Worm (Caenorhabditis elegans) whole organism, L4 larva: ENCODE measurements around the gene exp-2.

Experiments
- F37D6.2 ChIP-seq: sonication (generic microtip); optimal IDR thresholded peaks from 2 replicates; lab custom pipeline; 2016; ENCODE audit warnings: mild to moderate bottlenecking, missing genetic modification characterization, missing compliant biosample characterization
- F44E2.7 ChIP-seq: fragments of 200-800 bp; sonication (Bioruptor generic); IDR thresholded peaks from 2 replicates; pipeline ENCODE4 v2.1.2; 2022; ENCODE audit warnings: missing genetic modification characterization, missing compliant biosample characterization
- F49E8.2 ChIP-seq: sonication (generic microtip); optimal IDR thresholded peaks from 2 replicates; lab custom pipeline; 2016; ENCODE audit warnings: missing compliant biosample characterization, mild to moderate bottlenecking, missing genetic modification characterization, borderline replicate concordance
- R02D3.7 ChIP-seq: fragments of 150-350 bp; sonication (generic microtip); optimal IDR thresholded peaks from 3 replicates; lab custom pipeline; 2014; ENCODE audit warnings: missing biosample characterization, missing genetic modification characterization
- T20F7.1 ChIP-seq: fragments of 200-800 bp; sonication (Bioruptor generic); optimal IDR thresholded peaks from 2 replicates; lab custom pipeline; 2018; ENCODE audit warnings: mild to moderate bottlenecking, missing genetic modification characterization, missing compliant biosample characterization
- T26A8.4 ChIP-seq: fragments of 200-800 bp; sonication (Bioruptor generic); IDR thresholded peaks from 2 replicates; pipeline ENCODE4 v1.3.6; 2022; ENCODE audit warnings: missing genetic modification characterization, missing compliant biosample characterization
- ZK337.2 ChIP-seq: fragments of 200-800 bp; sonication (Bioruptor generic); IDR thresholded peaks from 2 replicates; pipeline ENCODE4 v1.3.6; 2022; ENCODE audit warnings: missing genetic modification reagents, missing genetic modification characterization, missing compliant biosample characterization
- aha-1 ChIP-seq: fragments of 150-350 bp; peaks from one replicate; lab custom pipeline; 2014; ENCODE audit warnings: missing biosample characterization, missing genetic modification characterization
- aly-2 ChIP-seq: sonication (generic microtip); optimal IDR thresholded peaks from 2 replicates; lab custom pipeline; 2018; ENCODE audit warnings: missing biosample characterization, missing genetic modification characterization
- ama-1 ChIP-seq: fragments of 150-350 bp; optimal IDR thresholded peaks from 2 replicates; lab custom pipeline; 2014; ENCODE audit warnings: inconsistent platforms, mixed read lengths
- attf-4 ChIP-seq: sonication (generic microtip); optimal IDR thresholded peaks from 3 replicates; lab custom pipeline; 2017; ENCODE audit warnings: missing biosample characterization, missing genetic modification characterization
- ceh-20 ChIP-seq: fragments of 200-800 bp; sonication (Bioruptor generic); IDR thresholded peaks from 2 replicates; pipeline ENCODE4 v1.3.6; 2022; ENCODE audit warnings: missing genetic modification reagents, missing genetic modification characterization, missing compliant biosample characterization
- ceh-44 ChIP-seq: fragments of 200-800 bp; sonication (Bioruptor generic); IDR thresholded peaks from 2 replicates; pipeline ENCODE4 v1.3.6; 2022; ENCODE audit warnings: missing genetic modification reagents, missing genetic modification characterization, missing compliant biosample characterization
- ceh-62 ChIP-seq: sonication (generic microtip); optimal IDR thresholded peaks from 2 replicates; lab custom pipeline; 2017; ENCODE audit warnings: missing biosample characterization, missing genetic modification characterization
- cey-2 ChIP-seq: sonication (generic microtip); optimal IDR thresholded peaks from 3 replicates; lab custom pipeline; 2017; ENCODE audit warnings: missing genetic modification characterization, mild to moderate bottlenecking, missing compliant biosample characterization, antibody characterized with exemption, borderline replicate concordance; ENCODE audit not compliant: insufficient read depth
- ctbp-1 ChIP-seq: fragments of 200-800 bp; sonication (Bioruptor generic); IDR thresholded peaks from 2 replicates; pipeline ENCODE4 v1.3.6; 2022; ENCODE audit warnings: missing genetic modification reagents, missing genetic modification characterization, missing compliant biosample characterization
- daf-16 ChIP-seq, 3 experiments: sonication (generic microtip); optimal IDR thresholded peaks; 2 replicates each; lab custom pipeline; 2016 to 2017; ENCODE audit warnings: missing genetic modification characterization in 3 of 3, missing genetic modification reagents in 3 of 3, mild to moderate bottlenecking in 2 of 3, missing compliant biosample characterization in 2 of 3, missing biosample characterization in 1 of 3, moderate library complexity in 1 of 3
- dmd-6 ChIP-seq: fragments of 200-800 bp; sonication (Bioruptor generic); IDR thresholded peaks from 2 replicates; pipeline ENCODE4 v1.3.6; 2022; ENCODE audit warnings: missing genetic modification reagents, missing genetic modification characterization, missing compliant biosample characterization
- dmd-8 ChIP-seq: fragments of 200-800 bp; sonication (Bioruptor generic); IDR thresholded peaks from 2 replicates; pipeline ENCODE4 v1.3.6; 2022; ENCODE audit warnings: missing genetic modification characterization, missing compliant biosample characterization
- dpl-1 ChIP-seq: fragments of 150-350 bp; optimal IDR thresholded peaks from 2 replicates; lab custom pipeline; 2014; ENCODE audit warnings: missing biosample characterization, missing genetic modification reagents, missing genetic modification characterization
- duxl-1 ChIP-seq: sonication (generic microtip); optimal IDR thresholded peaks from 2 replicates; lab custom pipeline; 2016; ENCODE audit warnings: mild to moderate bottlenecking, missing genetic modification characterization, moderate library complexity, missing compliant biosample characterization; ENCODE audit not compliant: poor library complexity
- egl-43 ChIP-seq: fragments of 200-800 bp; sonication (Bioruptor generic); IDR thresholded peaks from 2 replicates; pipeline ENCODE4 v1.3.6; 2022; ENCODE audit warnings: missing genetic modification reagents, missing genetic modification characterization, missing compliant biosample characterization
- hif-1 ChIP-seq, 2 experiments: sonication (generic microtip); optimal IDR thresholded peaks; 2 replicates each; lab custom pipeline; 2016 to 2017; ENCODE audit warnings: missing compliant biosample characterization in 2 of 2, missing genetic modification characterization in 2 of 2, missing genetic modification reagents in 2 of 2, missing genotype in 2 of 2, mild to moderate bottlenecking in 1 of 2
- hlh-30 ChIP-seq: sonication (generic microtip); optimal IDR thresholded peaks from 2 replicates; lab custom pipeline; 2017; ENCODE audit warnings: antibody characterized with exemption, mild to moderate bottlenecking, missing genetic modification characterization, missing compliant biosample characterization; ENCODE audit not compliant: insufficient read depth
- jun-1 ChIP-seq: fragments of 150-350 bp; optimal IDR thresholded peaks from 2 replicates; lab custom pipeline; 2014; ENCODE audit warnings: missing biosample characterization, missing genetic modification reagents, missing genetic modification characterization
- lin-1 ChIP-seq: fragments of 200-800 bp; sonication (Bioruptor generic); IDR thresholded peaks from 2 replicates; pipeline ENCODE4 v1.3.6; 2022; ENCODE audit warnings: missing genetic modification reagents, missing genetic modification characterization, missing compliant biosample characterization
- lin-13 ChIP-seq: fragments of 150-350 bp; optimal IDR thresholded peaks from 2 replicates; lab custom pipeline; 2014; ENCODE audit warnings: missing biosample characterization, missing genetic modification reagents, missing genetic modification characterization
- lin-29 ChIP-seq: fragments of 200-800 bp; sonication (Bioruptor generic); IDR thresholded peaks from 2 replicates; pipeline ENCODE4 v1.3.6; 2022; ENCODE audit warnings: missing genetic modification reagents, missing genetic modification characterization, missing compliant biosample characterization
- lin-38 ChIP-seq: fragments of 200-800 bp; sonication (Bioruptor generic); IDR thresholded peaks from 2 replicates; pipeline ENCODE4 v1.3.6; 2022; ENCODE audit warnings: missing genetic modification reagents, missing genetic modification characterization, missing compliant biosample characterization
- lin-39 ChIP-seq: fragments of 150-350 bp; optimal IDR thresholded peaks from 2 replicates; lab custom pipeline; 2014; ENCODE audit warnings: missing biosample characterization, missing genetic modification reagents, missing genetic modification characterization
- lir-3 ChIP-seq: sonication (generic microtip); optimal IDR thresholded peaks from 2 replicates; lab custom pipeline; 2016; ENCODE audit warnings: mild to moderate bottlenecking, missing genetic modification characterization, missing compliant biosample characterization
- madf-9 ChIP-seq: fragments of 200-800 bp; sonication (Bioruptor generic); conservative IDR thresholded peaks from 2 replicates; pipeline ENCODE4 v1.3.6; 2022; ENCODE audit warnings: missing genetic modification reagents, missing genetic modification characterization, missing compliant biosample characterization
- mdl-1 ChIP-seq, 2 experiments: fragments of 150-350 bp in 1 of 2; sonication (generic microtip) in 1 of 2; optimal IDR thresholded peaks; 2 replicates each; lab custom pipeline; 2014 to 2017; ENCODE audit warnings: missing biosample characterization in 2 of 2, missing genetic modification characterization in 2 of 2
- nhr-10 ChIP-seq: fragments of 150-350 bp; optimal IDR thresholded peaks from 2 replicates; lab custom pipeline; 2014; ENCODE audit warnings: missing biosample characterization, missing genetic modification characterization
- nhr-102 ChIP-seq: sonication (generic microtip); optimal IDR thresholded peaks from 2 replicates; lab custom pipeline; 2016; ENCODE audit warnings: mild to moderate bottlenecking, missing genetic modification characterization, moderate library complexity, missing compliant biosample characterization
- nhr-111 ChIP-seq: fragments of 200-800 bp; sonication (Bioruptor generic); optimal IDR thresholded peaks from 2 replicates; lab custom pipeline; 2018; ENCODE audit warnings: mild to moderate bottlenecking, missing genetic modification characterization, missing compliant biosample characterization
- nhr-28 ChIP-seq: fragments of 150-350 bp; optimal IDR thresholded peaks from 2 replicates; lab custom pipeline; 2014; ENCODE audit warnings: missing biosample characterization, missing genetic modification characterization
- nhr-42 ChIP-seq: fragments of 200-800 bp; sonication (Bioruptor generic); IDR thresholded peaks from 2 replicates; pipeline ENCODE4 v1.3.6; 2022; ENCODE audit warnings: missing genetic modification characterization, missing compliant biosample characterization
- nhr-48 ChIP-seq: sonication (generic microtip); optimal IDR thresholded peaks from 2 replicates; lab custom pipeline; 2016; ENCODE audit warnings: mild to moderate bottlenecking, missing genetic modification characterization, missing compliant biosample characterization
- nhr-77 ChIP-seq: fragments of 150-350 bp; optimal IDR thresholded peaks from 2 replicates; lab custom pipeline; 2014; ENCODE audit warnings: missing biosample characterization, missing genetic modification characterization
- sdz-12 ChIP-seq: fragments of 200-800 bp; sonication (Bioruptor generic); optimal IDR thresholded peaks from 2 replicates; lab custom pipeline; 2018; ENCODE audit warnings: mild to moderate bottlenecking, missing genetic modification characterization, missing compliant biosample characterization
- set-16 ChIP-seq: fragments of 200-800 bp; sonication (Bioruptor generic); IDR thresholded peaks from 2 replicates; pipeline ENCODE4 v1.3.6; 2022; ENCODE audit warnings: missing genetic modification reagents, missing genetic modification characterization, missing compliant biosample characterization
- snpc-1.2 ChIP-seq: fragments of 200-800 bp; sonication (Bioruptor generic); IDR thresholded peaks from 2 replicates; pipeline ENCODE4 v1.3.6; 2022; ENCODE audit warnings: missing genetic modification reagents, missing genetic modification characterization, missing compliant biosample characterization
- spr-1 ChIP-seq: sonication (generic microtip); optimal IDR thresholded peaks from 2 replicates; lab custom pipeline; 2016; ENCODE audit warnings: mild to moderate bottlenecking, missing genetic modification characterization, missing compliant biosample characterization
- tag-97 ChIP-seq: fragments of 200-800 bp; sonication (Bioruptor generic); IDR thresholded peaks from 2 replicates; pipeline ENCODE4 v1.3.6; 2022; ENCODE audit warnings: missing genetic modification characterization, missing compliant biosample characterization
- tra-1 ChIP-seq: fragments of 200-800 bp; sonication (Bioruptor generic); IDR thresholded peaks from 2 replicates; pipeline ENCODE4 v1.3.6; 2022; ENCODE audit warnings: missing genetic modification reagents, missing genetic modification characterization, missing compliant biosample characterization
- unc-62 ChIP-seq, 3 experiments: fragments of 150-350 bp in 1 of 3; sonication (generic microtip); optimal IDR thresholded peaks in 2 of 3; peaks in 1 of 3; 1 replicate in 1 of 3; 2 replicates in 2 of 3; lab custom pipeline; 2014 to 2017; ENCODE audit warnings: missing biosample characterization in 3 of 3, missing genetic modification characterization in 3 of 3, missing genetic modification reagents in 3 of 3, missing genotype in 1 of 3
- zag-1 ChIP-seq: fragments of 150-350 bp; optimal IDR thresholded peaks from 2 replicates; lab custom pipeline; 2014; ENCODE audit warnings: missing biosample characterization, missing genetic modification characterization
- zip-2 ChIP-seq: fragments of 150-350 bp; optimal IDR thresholded peaks from 2 replicates; lab custom pipeline; 2014; ENCODE audit warnings: missing biosample characterization, missing genetic modification characterization
- ztf-11 ChIP-seq: fragments of 150-350 bp; optimal IDR thresholded peaks from 2 replicates; lab custom pipeline; 2014; ENCODE audit warnings: missing biosample characterization, missing genetic modification characterization

The exp-2 gene

ce11 chrV:6100492-6101004, 30.7 kb upstream of the exp-2 start, which contains the start of gene crt-1 (continued):
- TF ChIP-seq nhr-111 (GFP tag; lab: Kevin White, UChicago) (no peak), jun-1 (tag; lab: Kevin White, UChicago) (peak; percentile 64), zip-2 (tag; lab: Kevin White, UChicago) (no peak), lir-3 (peak; percentile 20), lin-29 (GFP tag; lab: Robert Waterston, UW) (peak; percentile 60; the same call in 1 of the 2 replicates), cey-2 (tag; lab: Kevin White, UChicago) (no peak), aly-2 (tag; lab: Kevin White, UChicago) (no peak), T20F7.1 (GFP tag; lab: Kevin White, UChicago) (peak; percentile 84), dpl-1 (peak; percentile 84), lin-38 (GFP tag; lab: Robert Waterston, UW) (peak; percentile 79), sdz-12 (GFP tag; lab: Kevin White, UChicago) (no peak), lin-13 (GFP tag; lab: Kevin White, UChicago) (peak; percentile 88), nhr-48 (peak; percentile 86), nhr-77 (tag; lab: Kevin White, UChicago) (peak; percentile 9), set-16 (GFP tag; lab: Robert Waterston, UW) (peak; percentile 91), F44E2.7 (GFP tag; lab: Robert Waterston, UW) (no peak), ceh-20 (GFP tag; lab: Robert Waterston, UW) (peak; percentile 92), hlh-30 (peak; percentile 89), nhr-102 (tag; lab: Kevin White, UChicago) (peak; percentile 92), T26A8.4 (peak; percentile 92), attf-4 (no peak), ceh-62 (tag; lab: Kevin White, UChicago) (no peak), tra-1 (GFP tag; lab: Robert Waterston, UW) (peak; percentile 68), F37D6.2 (tag; lab: Kevin White, UChicago) (peak; percentile 84), dmd-6 (GFP tag; lab: Robert Waterston, UW) (peak; percentile 96), ama-1 (lab: Kevin White, UChicago) (no peak), hif-1 (tag; optimal IDR thresholded peaks at IDR 0.05; lab: Kevin White, UChicago) (peak in 1 of 2 experiments; percentile 81), tag-97 (GFP tag; lab: Robert Waterston, UW) (no peak), ZK337.2 (GFP tag; lab: Robert Waterston, UW) (no peak), mdl-1 (tag; optimal IDR thresholded peaks at IDR 0.05; lab: Kevin White, UChicago) (peak in 1 of 2 experiments; percentile 90), madf-9 (peak; percentile 51; the same call in 1 of the 2 replicates), daf-16 (GFP tag; optimal IDR thresholded peaks at IDR 0.05; lab: Kevin White, UChicago) (peak; percentile 52 to 63), daf-16 (tag; optimal IDR thresholded peaks at IDR 0.05; lab: Kevin White, UChicago) (peak; percentile 35), aha-1 (tag; lab: Kevin White, UChicago) (peak; percentile 100), lin-1 (GFP tag; lab: Robert Waterston, UW) (peak; percentile 85; the same call in 1 of the 2 replicates), nhr-28 (tag; lab: Kevin White, UChicago) (peak; percentile 75), dmd-8 (GFP tag; lab: Robert Waterston, UW) (no peak), ctbp-1 (GFP tag; lab: Robert Waterston, UW) (peak; percentile 86), snpc-1.2 (GFP tag; lab: Robert Waterston, UW) (peak; percentile 41; the same call in 1 of the 2 replicates), nhr-42 (GFP tag; lab: Robert Waterston, UW) (peak; percentile 86), spr-1 (tag; lab: Kevin White, UChicago) (peak; percentile 78), lin-39 (tag; lab: Kevin White, UChicago) (no peak), F49E8.2 (tag; lab: Kevin White, UChicago) (no peak), duxl-1 (tag; lab: Kevin White, UChicago) (peak; percentile 74), R02D3.7 (tag; lab: Kevin White, UChicago) (no peak), zag-1 (tag; lab: Kevin White, UChicago) (no peak), ceh-44 (GFP tag; lab: Robert Waterston, UW) (no peak), ztf-11 (tag; lab: Kevin White, UChicago) (no peak), egl-43 (GFP tag; lab: Robert Waterston, UW) (peak; percentile 86), nhr-10 (tag; lab: Kevin White, UChicago) (no peak), unc-62 (GFP tag; optimal IDR thresholded peaks at IDR 0.05 in 1 of 2; lab: Kevin White, UChicago) (peak in 1 of 2 experiments; percentile 98), unc-62 (tag; optimal IDR thresholded peaks at IDR 0.05; lab: Kevin White, UChicago) (no peak)
